Worm (Caenorhabditis elegans) whole organism, mixed stage, embryonic: Measurements from ENCODE around the gene ent-4.

Experiments used
- M03D4.4 ChIP-seq: sonication (generic microtip); optimal IDR thresholded peaks from 2 replicates; lab custom pipeline; 2017; ENCODE audit warnings: mild to moderate bottlenecking, missing genetic modification characterization, missing compliant biosample characterization
- bed-3 ChIP-seq: fragments of 200-800 bp; sonication (Bioruptor generic); optimal IDR thresholded peaks from 3 replicates; lab custom pipeline; 2018; ENCODE audit warnings: mild to moderate bottlenecking, missing genetic modification characterization, moderate library complexity, missing compliant biosample characterization
- blmp-1 ChIP-seq: fragments of 150-350 bp; optimal IDR thresholded peaks from 2 replicates; lab custom pipeline; 2014; ENCODE audit warnings: missing biosample characterization, missing genetic modification characterization
- ceh-39 ChIP-seq: fragments of 150-350 bp; optimal IDR thresholded peaks from 2 replicates; lab custom pipeline; 2014; ENCODE audit warnings: missing biosample characterization, missing genetic modification characterization
- ceh-43 ChIP-seq: fragments of 200-800 bp; sonication (Bioruptor generic); optimal IDR thresholded peaks from 2 replicates; lab custom pipeline; 2018; ENCODE audit warnings: mild to moderate bottlenecking, missing genetic modification characterization, moderate library complexity, missing compliant biosample characterization
- ceh-83 ChIP-seq: fragments of 200-800 bp; sonication (Bioruptor generic); optimal IDR thresholded peaks from 2 replicates; lab custom pipeline; 2018; ENCODE audit warnings: mild to moderate bottlenecking, missing genetic modification characterization, missing compliant biosample characterization
- ces-1 ChIP-seq: fragments of 150-350 bp; optimal IDR thresholded peaks from 2 replicates; lab custom pipeline; 2014; ENCODE audit warnings: missing biosample characterization, missing genetic modification reagents, missing genetic modification characterization
- cnd-1 ChIP-seq: fragments of 200-800 bp; sonication (Bioruptor generic); optimal IDR thresholded peaks from 2 replicates; lab custom pipeline; 2018; ENCODE audit warnings: mild to moderate bottlenecking, missing genetic modification characterization, missing compliant biosample characterization
- drap-1 ChIP-seq: fragments of 200-800 bp; sonication (Bioruptor generic); optimal IDR thresholded peaks from 3 replicates; lab custom pipeline; 2018; ENCODE audit warnings: mild to moderate bottlenecking, missing genetic modification characterization, missing compliant biosample characterization
- elt-1 ChIP-seq: sonication (generic microtip); optimal IDR thresholded peaks from 2 replicates; lab custom pipeline; 2017; ENCODE audit warnings: missing genetic modification characterization, mild to moderate bottlenecking, missing compliant biosample characterization, antibody characterized with exemption, moderate library complexity, borderline replicate concordance; ENCODE audit not compliant: insufficient read depth
- elt-3 ChIP-seq: fragments of 150-350 bp; optimal IDR thresholded peaks from 2 replicates; lab custom pipeline; 2014; ENCODE audit warnings: missing biosample characterization, missing genetic modification characterization
- flh-1 ChIP-seq: fragments of 200-800 bp; sonication (Bioruptor generic); optimal IDR thresholded peaks from 2 replicates; lab custom pipeline; 2018; ENCODE audit warnings: mild to moderate bottlenecking, missing genetic modification characterization, moderate library complexity, missing compliant biosample characterization
- ham-2 ChIP-seq: fragments of 200-800 bp; sonication (Bioruptor generic); optimal IDR thresholded peaks from 2 replicates; lab custom pipeline; 2018; ENCODE audit warnings: mild to moderate bottlenecking, missing genetic modification characterization, missing compliant biosample characterization
- hlh-1 ChIP-seq: fragments of 150-350 bp; optimal IDR thresholded peaks from 2 replicates; lab custom pipeline; 2014; ENCODE audit warnings: missing biosample characterization, missing genetic modification reagents, missing genetic modification characterization
- lin-13 ChIP-seq: fragments of 150-350 bp; optimal IDR thresholded peaks from 2 replicates; lab custom pipeline; 2014; ENCODE audit warnings: missing biosample characterization, missing genetic modification characterization
- lin-32 ChIP-seq: fragments of 200-800 bp; sonication (Bioruptor generic); optimal IDR thresholded peaks from 2 replicates; lab custom pipeline; 2018; ENCODE audit warnings: mild to moderate bottlenecking, missing genetic modification characterization, missing compliant biosample characterization
- lsy-2 ChIP-seq: fragments of 150-350 bp; optimal IDR thresholded peaks from 2 replicates; lab custom pipeline; 2014; ENCODE audit warnings: missing biosample characterization, missing genetic modification characterization
- mab-5 ChIP-seq: fragments of 150-350 bp; optimal IDR thresholded peaks from 2 replicates; lab custom pipeline; 2014; ENCODE audit warnings: missing biosample characterization, missing genetic modification characterization
- mep-1 ChIP-seq: fragments of 150-350 bp; optimal IDR thresholded peaks from 2 replicates; lab custom pipeline; 2017; ENCODE audit warnings: missing biosample characterization, missing genetic modification reagents, missing genetic modification characterization, inconsistent platforms
- mls-2 ChIP-seq: sonication (generic microtip); optimal IDR thresholded peaks from 2 replicates; lab custom pipeline; 2016; ENCODE audit warnings: mild to moderate bottlenecking, missing genetic modification characterization, moderate library complexity, missing compliant biosample characterization
- nhr-12 ChIP-seq: fragments of 150-350 bp; optimal IDR thresholded peaks from 2 replicates; lab custom pipeline; 2014; ENCODE audit warnings: missing biosample characterization, missing genetic modification characterization
- nhr-2 ChIP-seq: fragments of 150-350 bp; optimal IDR thresholded peaks from 2 replicates; lab custom pipeline; 2014; ENCODE audit warnings: missing biosample characterization, missing genetic modification characterization
- nhr-237 ChIP-seq: fragments of 150-350 bp; optimal IDR thresholded peaks from 2 replicates; lab custom pipeline; 2014; ENCODE audit warnings: missing biosample characterization, missing genetic modification characterization
- nhr-28 ChIP-seq: fragments of 150-350 bp; optimal IDR thresholded peaks from 2 replicates; lab custom pipeline; 2014; ENCODE audit warnings: missing biosample characterization, missing genetic modification characterization
- nhr-76 ChIP-seq: sonication (generic microtip); optimal IDR thresholded peaks from 2 replicates; lab custom pipeline; 2017; ENCODE audit warnings: missing biosample characterization, missing genetic modification characterization
- pha-4 ChIP-seq: fragments of 150-350 bp; optimal IDR thresholded peaks from 2 replicates; lab custom pipeline; 2018; ENCODE audit warnings: missing biosample characterization, missing genetic modification reagents, missing genetic modification characterization
- sem-2 ChIP-seq: fragments of 200-800 bp; sonication (Bioruptor generic); optimal IDR thresholded peaks from 2 replicates; lab custom pipeline; 2018; ENCODE audit warnings: mild to moderate bottlenecking, missing genetic modification characterization, missing compliant biosample characterization
- snpc-4 ChIP-seq: fragments of 150-350 bp; optimal IDR thresholded peaks from 2 replicates; lab custom pipeline; 2014; ENCODE audit warnings: missing biosample characterization, missing genetic modification characterization
- sptf-1 ChIP-seq: sonication (generic microtip); optimal IDR thresholded peaks from 2 replicates; lab custom pipeline; 2017; ENCODE audit warnings: mild to moderate bottlenecking, missing genetic modification characterization, moderate library complexity, missing compliant biosample characterization
- tbx-8 ChIP-seq: fragments of 200-800 bp; sonication (Bioruptor generic); optimal IDR thresholded peaks from 2 replicates; lab custom pipeline; 2018; ENCODE audit warnings: mild to moderate bottlenecking, missing genetic modification characterization, moderate library complexity, missing compliant biosample characterization
- unc-120 ChIP-seq: sonication (generic microtip); optimal IDR thresholded peaks from 2 replicates; lab custom pipeline; 2017; ENCODE audit warnings: missing genetic modification characterization, missing compliant biosample characterization; ENCODE audit not compliant: poor library complexity, severe bottlenecking
- unc-39 ChIP-seq: fragments of 150-350 bp; optimal IDR thresholded peaks from 2 replicates; lab custom pipeline; 2014; ENCODE audit warnings: missing biosample characterization, missing genetic modification characterization
- unc-62 ChIP-seq: fragments of 150-350 bp; optimal IDR thresholded peaks from 2 replicates; lab custom pipeline; 2014; ENCODE audit warnings: missing biosample characterization, missing genetic modification reagents, missing genetic modification characterization
- zip-8 ChIP-seq: fragments of 150-350 bp; optimal IDR thresholded peaks from 2 replicates; lab custom pipeline; 2014; ENCODE audit warnings: missing biosample characterization, missing genetic modification characterization
- ztf-11 ChIP-seq: fragments of 150-350 bp; optimal IDR thresholded peaks from 2 replicates; lab custom pipeline; 2014; ENCODE audit warnings: missing biosample characterization, missing genetic modification characterization

Gene ent-4

ce11 chrIV:13774578-13774977, 47.8 kb downstream of the ent-4 start, which contains the start of gene Y45F10D.2:
Y45F10D.2 (minus strand) TSS chrIV:13774678.
- TF ChIP-seq snpc-4 (tag; lab: Kevin White, UChicago) (no peak), ceh-43 (GFP tag; lab: Kevin White, UChicago) (no peak), ceh-83 (GFP tag; lab: Kevin White, UChicago) (no peak), unc-62 (GFP tag; lab: Kevin White, UChicago) (no peak), ham-2 (GFP tag; lab: Kevin White, UChicago) (no peak), lin-32 (no peak), sptf-1 (no peak), bed-3 (GFP tag; lab: Kevin White, UChicago) (no peak), tbx-8 (no peak), mab-5 (no peak), elt-3 (tag; lab: Kevin White, UChicago) (no peak)

DNA sequence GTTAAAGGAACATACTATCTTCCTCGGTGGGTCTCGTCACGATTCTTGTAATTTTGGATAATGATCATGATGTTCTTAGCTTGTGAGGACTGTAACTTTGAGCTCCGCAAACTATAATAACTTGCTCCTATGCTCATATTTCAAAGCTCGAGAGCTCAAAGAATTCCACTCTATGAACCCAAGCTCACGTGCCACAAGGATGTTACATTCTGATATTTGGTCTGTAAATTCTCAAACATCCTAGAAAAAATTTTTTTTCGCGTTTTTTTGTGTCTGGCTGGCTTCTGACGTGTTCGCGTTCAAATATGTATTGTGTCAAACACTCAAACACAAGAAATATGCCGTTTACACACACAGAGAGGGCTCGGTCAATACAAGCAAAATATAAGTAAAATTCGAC, 49.4 kb downstream of the ent-4 start, which contains the start of gene Y45F10D.16:
Gene Y45F10D.16, plus strand, starts transcription at position 301 of the 400 bp plus-strand sequence.
- TF ChIP-seq nhr-12 (tag; lab: Kevin White, UChicago), result no peak
- TF ChIP-seq ceh-39 (tag; lab: Kevin White, UChicago), result no peak
- TF ChIP-seq elt-1, result no peak
- no peak for TF ChIP-seq lin-32
- no peak for TF ChIP-seq lin-13 (tag; lab: Kevin White, UChicago)
- no peak for TF ChIP-seq ceh-43 (GFP tag; lab: Kevin White, UChicago)
- no peak for TF ChIP-seq M03D4.4
- TF ChIP-seq nhr-2 (tag; lab: Kevin White, UChicago), result no peak
- TF ChIP-seq mls-2 (tag; lab: Kevin White, UChicago), result no peak
- no peak for TF ChIP-seq sptf-1
- no peak for TF ChIP-seq unc-62 (GFP tag; lab: Kevin White, UChicago)
- no peak for TF ChIP-seq ztf-11
- TF ChIP-seq mep-1 (tag; lab: Kevin White, UChicago), result no peak
- no peak for TF ChIP-seq pha-4 (tag; lab: Kevin White, UChicago)

- TF ChIP-seq hlh-1, result no peak
- TF ChIP-seq unc-39, result no peak
- no peak for TF ChIP-seq nhr-28 (tag; lab: Kevin White, UChicago)
- no peak for TF ChIP-seq lin-32
- no peak for TF ChIP-seq snpc-4 (tag; lab: Kevin White, UChicago)
- TF ChIP-seq elt-3 (tag; lab: Kevin White, UChicago), result no peak
- TF ChIP-seq elt-1, result no peak
- no peak for TF ChIP-seq ztf-11
- no peak for TF ChIP-seq cnd-1 (tag; lab: Kevin White, UChicago)
- TF ChIP-seq mls-2 (tag; lab: Kevin White, UChicago), result no peak
- no peak for TF ChIP-seq ham-2 (GFP tag; lab: Kevin White, UChicago)
- no peak for TF ChIP-seq lsy-2 (tag; lab: Kevin White, UChicago)
- TF ChIP-seq nhr-237 (tag; lab: Kevin White, UChicago), result no peak
- TF ChIP-seq ces-1 (GFP tag; lab: Kevin White, UChicago), result no peak
- TF ChIP-seq ceh-83 (GFP tag; lab: Kevin White, UChicago), result no peak
Measured at ce11 chrIV:13776745-13777144, 50.0 kb downstream of the ent-4 start.

- TF ChIP-seq hlh-1 (peak; percentile 17), unc-120 (tag; lab: Kevin White, UChicago) (peak; percentile 30), ces-1 (GFP tag; lab: Kevin White, UChicago) (peak; percentile 67), lsy-2 (tag; lab: Kevin White, UChicago) (peak; percentile 80), bed-3 (GFP tag; lab: Kevin White, UChicago) (no peak), unc-39 (no peak), lin-32 (no peak), blmp-1 (tag; lab: Kevin White, UChicago) (no peak), nhr-28 (tag; lab: Kevin White, UChicago) (no peak), cnd-1 (tag; lab: Kevin White, UChicago) (no peak), ztf-11 (no peak), flh-1 (GFP tag; lab: Kevin White, UChicago) (no peak), nhr-2 (tag; lab: Kevin White, UChicago) (no peak), unc-62 (GFP tag; lab: Kevin White, UChicago) (no peak), nhr-237 (tag; lab: Kevin White, UChicago) (peak; percentile 45), mls-2 (tag; lab: Kevin White, UChicago) (no peak), zip-8 (no peak), ceh-39 (tag; lab: Kevin White, UChicago) (peak; percentile 41), ceh-43 (GFP tag; lab: Kevin White, UChicago) (no peak), ham-2 (GFP tag; lab: Kevin White, UChicago) (no peak), drap-1 (no peak), nhr-12 (tag; lab: Kevin White, UChicago) (no peak), lin-13 (tag; lab: Kevin White, UChicago) (peak; percentile 76), mab-5 (no peak), mep-1 (tag; lab: Kevin White, UChicago) (peak; percentile 23), sem-2 (GFP tag; lab: Kevin White, UChicago) (no peak), tbx-8 (no peak), elt-3 (tag; lab: Kevin White, UChicago) (no peak), snpc-4 (tag; lab: Kevin White, UChicago) (no peak), nhr-76 (tag; lab: Kevin White, UChicago) (no peak), sptf-1 (no peak), ceh-83 (GFP tag; lab: Kevin White, UChicago) (no peak), pha-4 (tag; lab: Kevin White, UChicago) (peak; percentile 54), M03D4.4 (no peak), elt-1 (no peak)
Measured at ce11 chrIV:13777480-13777879, 50.8 kb downstream of the ent-4 start, which contains the start of gene rpl-18. rpl-18 (plus strand) TSS chrIV:13777865.
